Fruit fly (Drosophila melanogaster) whole organism, embryonic: Measurements from ENCODE around the gene PlexA.

Source experiments
- Aef1 ChIP-seq: fragments of 200-800 bp; sonication (Bioruptor generic); IDR thresholded peaks from 3 replicates; pipeline ENCODE4 v1.3.6; 2022; ENCODE audit warnings: missing biosample characterization, missing genetic modification characterization
- Atf3 ChIP-seq: fragments of 200-800 bp; sonication (Bioruptor generic); optimal IDR thresholded peaks from 3 replicates; lab custom pipeline; 2016; ENCODE audit warnings: missing biosample characterization, missing genetic modification characterization
- CG10462 ChIP-seq: fragments of 200-800 bp; sonication (Bioruptor generic); optimal IDR thresholded peaks from 2 replicates; lab custom pipeline; 2016; ENCODE audit warnings: missing biosample characterization, missing genetic modification characterization
- CG11085 ChIP-seq: fragments of 200-800 bp; sonication (Bioruptor generic); IDR thresholded peaks from 2 replicates; pipeline ENCODE4 v1.3.6; 2022; ENCODE audit warnings: missing biosample characterization, missing genetic modification characterization
- CG12071 ChIP-seq: fragments of 200-800 bp; sonication (Bioruptor generic); optimal IDR thresholded peaks from 3 replicates; lab custom pipeline; 2018; ENCODE audit warnings: missing biosample characterization, mild to moderate bottlenecking, missing genetic modification characterization
- CG12104 ChIP-seq: fragments of 200-800 bp; sonication (Bioruptor generic); optimal IDR thresholded peaks from 3 replicates; lab custom pipeline; 2016; ENCODE audit warnings: missing biosample characterization, missing genetic modification characterization
- CG12219 ChIP-seq: fragments of 200-800 bp; sonication (Bioruptor generic); optimal IDR thresholded peaks from 3 replicates; lab custom pipeline; 2018; ENCODE audit warnings: missing biosample characterization, mild to moderate bottlenecking, missing genetic modification characterization
- CG14860 ChIP-seq: fragments of 200-800 bp; sonication (Bioruptor generic); IDR thresholded peaks from 3 replicates; pipeline ENCODE4 v1.3.6; 2022; ENCODE audit warnings: missing biosample characterization, missing genetic modification characterization; ENCODE audit not compliant: partially characterized antibody
- CG1647 ChIP-seq: fragments of 200-800 bp; sonication (Bioruptor generic); optimal IDR thresholded peaks from 3 replicates; lab custom pipeline; 2016; ENCODE audit warnings: missing biosample characterization, missing genetic modification characterization
- CG17912 ChIP-seq: fragments of 200-800 bp; sonication (Bioruptor generic); optimal IDR thresholded peaks from 2 replicates; lab custom pipeline; 2018; ENCODE audit warnings: missing biosample characterization, mild to moderate bottlenecking, missing genetic modification characterization
- CG2116 ChIP-seq: fragments of 200-800 bp; sonication (Bioruptor generic); optimal IDR thresholded peaks from 3 replicates; lab custom pipeline; 2018; ENCODE audit warnings: missing biosample characterization, mild to moderate bottlenecking, missing genetic modification characterization
- CG2120 ChIP-seq: fragments of 200-800 bp; sonication (Bioruptor generic); optimal IDR thresholded peaks from 3 replicates; lab custom pipeline; 2016; ENCODE audit warnings: missing biosample characterization, missing genetic modification characterization
- CG2678 ChIP-seq: fragments of 200-800 bp; sonication (Bioruptor generic); optimal IDR thresholded peaks from 3 replicates; lab custom pipeline; 2019; ENCODE audit warnings: missing biosample characterization, mild to moderate bottlenecking, missing genetic modification characterization, moderate library complexity
- CG3838 ChIP-seq: fragments of 200-800 bp; sonication (Bioruptor generic); optimal IDR thresholded peaks from 3 replicates; lab custom pipeline; 2016; ENCODE audit warnings: missing biosample characterization, missing genetic modification characterization
- CG3995 ChIP-seq: fragments of 200-800 bp; sonication (Bioruptor generic); optimal IDR thresholded peaks from 3 replicates; lab custom pipeline; 2016; ENCODE audit warnings: missing biosample characterization, missing genetic modification characterization
- CG6765 ChIP-seq: fragments of 200-800 bp; sonication (Bioruptor generic); optimal IDR thresholded peaks from 3 replicates; lab custom pipeline; 2017; ENCODE audit warnings: missing biosample characterization, mild to moderate bottlenecking, missing genetic modification characterization
- CG6791 ChIP-seq: fragments of 200-800 bp; sonication (Bioruptor generic); IDR thresholded peaks from 3 replicates; pipeline ENCODE4 v1.3.6; 2022; ENCODE audit warnings: missing biosample characterization, missing genetic modification characterization; ENCODE audit not compliant: partially characterized antibody
- CG8281 ChIP-seq: fragments of 200-800 bp; sonication (Bioruptor generic); optimal IDR thresholded peaks from 2 replicates; lab custom pipeline; 2018; ENCODE audit warnings: missing biosample characterization, mild to moderate bottlenecking, missing genetic modification characterization, moderate library complexity
- CG8924 ChIP-seq: fragments of 200-800 bp; optimal IDR thresholded peaks from 3 replicates; lab custom pipeline; 2019; ENCODE audit warnings: missing biosample characterization, mild to moderate bottlenecking, missing genetic modification characterization, moderate library complexity
- CG8944 ChIP-seq: fragments of 200-800 bp; sonication (Bioruptor generic); optimal IDR thresholded peaks from 3 replicates; lab custom pipeline; 2016; ENCODE audit warnings: missing biosample characterization, missing genetic modification characterization
- CG9215 ChIP-seq: fragments of 200-800 bp; sonication (Bioruptor generic); IDR thresholded peaks from 2 replicates; pipeline ENCODE4 v1.3.6; 2022; ENCODE audit warnings: missing biosample characterization, missing genetic modification characterization
- CG9727 ChIP-seq: fragments of 200-800 bp; sonication (Bioruptor generic); optimal IDR thresholded peaks from 3 replicates; lab custom pipeline; 2017; ENCODE audit warnings: missing biosample characterization, mild to moderate bottlenecking, missing genetic modification characterization
- Dip3 ChIP-seq: fragments of 200-800 bp; sonication (Bioruptor generic); optimal IDR thresholded peaks from 3 replicates; lab custom pipeline; 2016; ENCODE audit warnings: missing biosample characterization, missing genetic modification characterization
- Doc3 ChIP-seq: fragments of 200-800 bp; sonication (Bioruptor generic); IDR thresholded peaks from 3 replicates; pipeline ENCODE4 v1.3.6; 2022; ENCODE audit warnings: missing biosample characterization, missing genetic modification characterization; ENCODE audit not compliant: partially characterized antibody
- Drgx ChIP-seq: fragments of 200-800 bp; sonication (Bioruptor generic); IDR thresholded peaks from 2 replicates; pipeline ENCODE4 v1.3.6; 2022; ENCODE audit warnings: missing biosample characterization, missing genetic modification characterization
- Elba2 ChIP-seq: fragments of 200-800 bp; sonication (Bioruptor generic); optimal IDR thresholded peaks from 3 replicates; lab custom pipeline; 2016; ENCODE audit warnings: missing biosample characterization, missing genetic modification characterization
- Mad ChIP-seq: fragments of 200-800 bp; sonication (Bioruptor generic); optimal IDR thresholded peaks from 2 replicates; lab custom pipeline; 2016; ENCODE audit warnings: missing biosample characterization, missing genetic modification characterization
- Med ChIP-seq: fragments of 200-800 bp; sonication (Bioruptor generic); peaks from one replicate; lab custom pipeline; 2016; ENCODE audit warnings: missing biosample characterization, missing genetic modification characterization, mild to moderate bottlenecking, inconsistent platforms, moderate library complexity
- Usf ChIP-seq: fragments of 200-800 bp; sonication (Bioruptor generic); optimal IDR thresholded peaks from 2 replicates; lab custom pipeline; 2017; ENCODE audit warnings: missing genotype, missing biosample characterization, missing genetic modification characterization
- ab ChIP-seq: fragments of 200-800 bp; sonication (Bioruptor generic); optimal IDR thresholded peaks from 2 replicates; lab custom pipeline; 2016; ENCODE audit warnings: missing biosample characterization, missing genetic modification characterization
- bsh ChIP-seq, 2 experiments: fragments of 200-800 bp; sonication (Bioruptor generic); optimal IDR thresholded peaks; 2 replicates each; lab custom pipeline; 2017 to 2018; ENCODE audit warnings: mild to moderate bottlenecking in 2 of 2, missing biosample characterization in 2 of 2, missing genetic modification characterization in 2 of 2, moderate library complexity in 1 of 2
- dan ChIP-seq: fragments of 200-800 bp; sonication (Bioruptor generic); IDR thresholded peaks from 2 replicates; pipeline ENCODE4 v1.3.6; 2022; ENCODE audit warnings: missing biosample characterization, missing genetic modification characterization
- dm ChIP-seq: fragments of 200-800 bp; sonication (Bioruptor generic); optimal IDR thresholded peaks from 3 replicates; lab custom pipeline; 2016; ENCODE audit warnings: missing biosample characterization, missing genetic modification characterization
- eve ChIP-seq, 2 experiments: fragments of >200 bp; optimal IDR thresholded peaks; 2 replicates each; lab custom pipeline; 2017; ENCODE audit warnings: missing biosample characterization in 2 of 2, missing genetic modification characterization in 2 of 2
- gcm2 ChIP-seq: fragments of 200-800 bp; sonication (Bioruptor generic); optimal IDR thresholded peaks from 2 replicates; lab custom pipeline; 2016; ENCODE audit warnings: missing biosample characterization, missing genetic modification characterization
- gem ChIP-seq: fragments of 200-800 bp; sonication (Bioruptor generic); optimal IDR thresholded peaks from 2 replicates; lab custom pipeline; 2019; ENCODE audit warnings: missing biosample characterization, mild to moderate bottlenecking, missing genetic modification characterization, moderate library complexity
- hbn ChIP-seq: fragments of 200-800 bp; sonication (Bioruptor generic); IDR thresholded peaks from 2 replicates; pipeline ENCODE4 v1.3.6; 2022; ENCODE audit warnings: missing biosample characterization, missing genetic modification characterization; ENCODE audit not compliant: partially characterized antibody
- inv ChIP-seq: fragments of 200-800 bp; sonication (Bioruptor generic); IDR thresholded peaks from 2 replicates; pipeline ENCODE4 v1.3.6; 2022; ENCODE audit warnings: missing biosample characterization, missing genetic modification characterization; ENCODE audit not compliant: partially characterized antibody
- jing ChIP-seq: fragments of 200-800 bp; sonication (Bioruptor generic); optimal IDR thresholded peaks from 2 replicates; lab custom pipeline; 2018; ENCODE audit warnings: missing biosample characterization, mild to moderate bottlenecking, missing genetic modification characterization
- mld ChIP-seq: fragments of 200-800 bp; sonication (Bioruptor generic); IDR thresholded peaks from 3 replicates; pipeline ENCODE4 v1.3.6; 2022; ENCODE audit warnings: missing biosample characterization, missing genetic modification characterization; ENCODE audit not compliant: partially characterized antibody
- onecut ChIP-seq: fragments of 200-800 bp; sonication (Bioruptor generic); IDR thresholded peaks from 2 replicates; pipeline ENCODE4 v1.3.6; 2022; ENCODE audit warnings: missing biosample characterization, missing genetic modification characterization
- org-1 ChIP-seq: fragments of 200-800 bp; sonication (Bioruptor generic); optimal IDR thresholded peaks from 2 replicates; lab custom pipeline; 2017; ENCODE audit warnings: missing biosample characterization, missing genetic modification characterization
- pnt ChIP-seq: fragments of 200-800 bp; sonication (Bioruptor generic); optimal IDR thresholded peaks from 3 replicates; lab custom pipeline; 2016; ENCODE audit warnings: missing biosample characterization, missing genetic modification characterization
- psq ChIP-seq: fragments of 200-800 bp; sonication (Bioruptor generic); optimal IDR thresholded peaks from 2 replicates; lab custom pipeline; 2017; ENCODE audit warnings: missing biosample characterization, missing genetic modification characterization
- sens ChIP-seq: fragments of 200-800 bp; sonication (Bioruptor generic); peaks from one replicate; lab custom pipeline; 2016; ENCODE audit warnings: missing biosample characterization, missing genetic modification characterization
- seq ChIP-seq: fragments of 200-800 bp; sonication (Bioruptor generic); IDR thresholded peaks from 2 replicates; pipeline ENCODE4 v1.3.6; 2022; ENCODE audit warnings: missing biosample characterization, missing genetic modification characterization
- so ChIP-seq: fragments of 200-800 bp; sonication (Bioruptor generic); IDR thresholded peaks from 3 replicates; pipeline ENCODE4 v1.3.6; 2022; ENCODE audit warnings: missing biosample characterization, missing genetic modification characterization
- sqz ChIP-seq: fragments of 200-800 bp; sonication (Bioruptor generic); optimal IDR thresholded peaks from 3 replicates; lab custom pipeline; 2018; ENCODE audit warnings: missing biosample characterization, mild to moderate bottlenecking, missing genetic modification characterization
- ssp ChIP-seq: fragments of 200-800 bp; sonication (Bioruptor generic); IDR thresholded peaks from 2 replicates; pipeline ENCODE4 v1.3.6; 2022; ENCODE audit warnings: missing biosample characterization, missing genetic modification characterization
- vvl ChIP-seq: fragments of 200-800 bp; sonication (Bioruptor generic); IDR thresholded peaks from 2 replicates; pipeline ENCODE4 v1.3.6; 2022; ENCODE audit warnings: missing biosample characterization, missing genetic modification characterization
- wek ChIP-seq: fragments of 200-800 bp; sonication (Bioruptor generic); optimal IDR thresholded peaks from 3 replicates; lab custom pipeline; 2018; ENCODE audit warnings: missing biosample characterization, mild to moderate bottlenecking, missing genetic modification characterization, moderate library complexity

The PlexA gene

DNA sequence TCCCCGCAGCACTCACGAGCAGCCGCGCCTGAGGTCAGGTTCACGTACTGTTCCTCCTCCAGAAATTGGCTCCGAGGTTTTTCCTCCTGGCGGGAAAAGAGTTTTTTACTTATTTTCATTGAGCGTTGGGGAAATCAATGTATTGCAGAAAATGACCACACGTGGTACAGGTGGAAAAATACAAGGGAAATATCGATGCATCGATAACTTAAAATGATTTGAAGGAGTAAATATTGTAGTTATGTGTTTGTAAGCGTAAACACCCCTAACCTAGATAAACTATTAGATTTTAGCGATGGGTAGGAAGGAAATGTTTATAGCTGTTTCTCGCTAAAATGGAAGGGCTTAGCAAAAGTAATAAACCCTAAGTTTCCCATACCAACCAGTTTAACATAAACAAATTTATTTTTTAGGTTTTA, 3.8 kb upstream of the PlexA start:
- TF ChIP-seq Med (GFP tag; lab: Kevin White, UChicago) (peak; percentile 35), CG3838 (GFP tag; lab: Kevin White, UChicago) (no peak), CG12071 (GFP tag; lab: Kevin White, UChicago) (no peak), CG17912 (peak; percentile 58), CG8924 (peak; percentile 4), Drgx (no peak), CG10462 (no peak), onecut (peak; percentile 37; the same call in 1 of the 2 replicates), dan (GFP tag; lab: Robert Waterston, UW) (no peak), CG9215 (GFP tag; lab: Robert Waterston, UW) (no peak), pnt (GFP tag; lab: Kevin White, UChicago) (peak; percentile 52), CG8944 (GFP tag; lab: Kevin White, UChicago) (peak; percentile 3), Dip3 (GFP tag; lab: Kevin White, UChicago) (peak; percentile 10), dm (GFP tag; lab: Kevin White, UChicago) (peak; percentile 87), Elba2 (no peak), CG14860 (GFP tag; lab: Robert Waterston, UW) (0 out of 3 replicates have a peak, but pooled peaks have one; percentile 14), CG1647 (GFP tag; lab: Kevin White, UChicago) (no peak), gem (tag; lab: Kevin White, UChicago) (peak; percentile 46), CG2116 (GFP tag; lab: Kevin White, UChicago) (peak; percentile 21), CG12219 (GFP tag; lab: Kevin White, UChicago) (no peak), CG6791 (GFP tag; lab: Robert Waterston, UW) (peak; percentile 68), Usf (GFP tag; lab: Kevin White, UChicago) (peak; percentile 43), mld (peak; percentile 68; the same call in 1 of the 3 replicates), hbn (GFP tag; lab: Robert Waterston, UW) (peak; percentile 39; the same call in 1 of the 2 replicates), CG9727 (GFP tag; lab: Kevin White, UChicago) (no peak), ssp (peak; percentile 97), sens (peak; percentile 59), vvl (GFP tag; lab: Robert Waterston, UW) (no peak), jing (GFP tag; lab: Kevin White, UChicago) (no peak), Aef1 (peak; percentile 31; the same call in 1 of the 3 replicates), ab (GFP tag; lab: Kevin White, UChicago) (no peak), CG2678 (no peak), psq (no peak), eve (GFP tag; optimal IDR thresholded peaks at IDR 0.05; lab: Kevin White, UChicago) (no peak), CG3995 (peak; percentile 20), bsh (GFP tag; optimal IDR thresholded peaks at IDR 0.05; lab: Kevin White, UChicago) (peak in 1 of 2 experiments; percentile 31), CG12104 (no peak), seq (no peak), gcm2 (GFP tag; lab: Kevin White, UChicago) (no peak), Mad (no peak), org-1 (no peak), CG11085 (GFP tag; lab: Robert Waterston, UW) (0 out of 2 replicates have a peak, but pooled peaks have one; percentile 47), sqz (GFP tag; lab: Kevin White, UChicago) (no peak), CG8281 (tag; lab: Kevin White, UChicago) (no peak), Doc3 (GFP tag; lab: Robert Waterston, UW) (peak; percentile 44; the same call in 1 of the 3 replicates), wek (GFP tag; lab: Kevin White, UChicago) (peak; percentile 92), inv (GFP tag; lab: Robert Waterston, UW) (peak; percentile 59), CG2120 (GFP tag; lab: Kevin White, UChicago) (peak; percentile 49), so (GFP tag; lab: Robert Waterston, UW) (no peak), CG6765 (GFP tag; lab: Kevin White, UChicago) (no peak), Atf3 (GFP tag; lab: Kevin White, UChicago) (no peak)
